Fruit fly (Drosophila melanogaster) S2 (cell line): ENCODE results near the gene Hecw.

Experiments
- CG8478 ChIP-seq: fragments of >200 bp; optimal IDR thresholded peaks from 2 replicates; lab custom pipeline; 2018
- CTCF ChIP-seq, 2 experiments: fragments of >200 bp; optimal IDR thresholded peaks; 2 replicates each; lab custom pipeline; 2018

DNA sequence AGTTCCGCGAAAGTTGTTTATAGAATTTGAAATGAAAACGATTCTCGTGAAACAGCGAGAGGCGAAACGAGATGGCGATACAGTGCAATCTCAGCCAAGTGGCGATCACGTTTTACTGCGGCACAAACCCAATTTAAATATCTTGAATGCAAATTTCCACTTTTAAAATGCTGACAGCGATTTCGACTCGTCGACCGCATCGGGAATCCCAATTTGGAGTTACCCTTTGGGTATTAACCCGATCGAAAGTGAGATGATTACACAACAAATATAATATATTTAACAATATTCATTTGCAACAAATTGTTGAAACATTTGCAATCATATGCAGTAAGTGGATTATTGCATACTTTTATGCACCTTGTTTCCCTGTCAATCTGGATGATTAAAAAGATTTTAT is 18.2 kb upstream of the Hecw start:
- TF ChIP-seq CG8478 (lab: Kevin White, UChicago): no peak
- no peak for TF ChIP-seq CTCF (optimal IDR thresholded peaks at IDR 0.05; lab: Kevin White, UChicago)
